Fruit fly (Drosophila melanogaster) whole organism, embryonic: ENCODE data around the gene CARPB.

Experiments
- Awh ChIP-seq: fragments of 200-800 bp; sonication (Bioruptor generic); IDR thresholded peaks from 2 replicates; pipeline ENCODE4, ENCODE4 v1.3.6; 2022; ENCODE audit warnings: missing biosample characterization, missing genetic modification characterization
- CG10565 ChIP-seq: fragments of 200-800 bp; sonication (Bioruptor generic); optimal IDR thresholded peaks from 3 replicates; lab custom pipeline; 2016; ENCODE audit warnings: missing biosample characterization, mild to moderate bottlenecking, missing genetic modification characterization
- CG12744 ChIP-seq: fragments of 200-800 bp; sonication (Bioruptor generic); optimal IDR thresholded peaks from 2 replicates; lab custom pipeline; 2016; ENCODE audit warnings: missing biosample characterization, missing genetic modification characterization
- CG14860 ChIP-seq: fragments of 200-800 bp; sonication (Bioruptor generic); IDR thresholded peaks from 3 replicates; pipeline ENCODE4 v1.3.6; 2022; ENCODE audit warnings: missing biosample characterization, missing genetic modification characterization; ENCODE audit not compliant: partially characterized antibody
- CG1602 ChIP-seq: fragments of 200-800 bp; sonication (Bioruptor generic); optimal IDR thresholded peaks from 3 replicates; lab custom pipeline; 2016; ENCODE audit warnings: missing biosample characterization, missing genetic modification characterization
- CG16779 ChIP-seq: fragments of 200-800 bp; sonication (Bioruptor generic); IDR thresholded peaks from 2 replicates; pipeline ENCODE4 v1.3.6; 2022; ENCODE audit warnings: missing biosample characterization, missing genetic modification characterization
- CG16813 ChIP-seq: fragments of 200-800 bp; sonication (Bioruptor generic); IDR thresholded peaks from 3 replicates; pipeline ENCODE4 v1.3.6; 2022; ENCODE audit warnings: missing biosample characterization, missing genetic modification characterization; ENCODE audit not compliant: partially characterized antibody
- CG17361 ChIP-seq: fragments of 200-800 bp; sonication (Bioruptor generic); IDR thresholded peaks from 3 replicates; pipeline ENCODE4 v1.3.6; 2022; ENCODE audit warnings: missing biosample characterization, missing genetic modification characterization
- CG17612 ChIP-seq: fragments of 200-800 bp; sonication (Bioruptor generic); IDR thresholded peaks from 2 replicates; pipeline ENCODE4 v1.3.6; 2022; ENCODE audit warnings: missing biosample characterization, missing genetic modification characterization
- CG2116 ChIP-seq: fragments of 200-800 bp; sonication (Bioruptor generic); optimal IDR thresholded peaks from 3 replicates; lab custom pipeline; 2018; ENCODE audit warnings: missing biosample characterization, mild to moderate bottlenecking, missing genetic modification characterization
- CG2129 ChIP-seq: fragments of 200-800 bp; sonication (Bioruptor generic); IDR thresholded peaks from 2 replicates; pipeline ENCODE4 v1.3.6; 2022; ENCODE audit warnings: missing biosample characterization, missing genetic modification characterization; ENCODE audit not compliant: partially characterized antibody
- CG31224 ChIP-seq: fragments of 200-800 bp; sonication (Bioruptor generic); IDR thresholded peaks from 2 replicates; pipeline ENCODE4 v1.3.6; 2022; ENCODE audit warnings: missing biosample characterization, missing genetic modification characterization
- CG3281 ChIP-seq: fragments of 200-800 bp; sonication (Bioruptor generic); optimal IDR thresholded peaks from 3 replicates; lab custom pipeline; 2017; ENCODE audit warnings: missing biosample characterization, mild to moderate bottlenecking, missing genetic modification characterization
- CG33557 ChIP-seq: fragments of 200-800 bp; sonication (Bioruptor generic); optimal IDR thresholded peaks from 2 replicates; lab custom pipeline; 2019; ENCODE audit warnings: missing biosample characterization, mild to moderate bottlenecking, missing genetic modification characterization, moderate library complexity
- CG7987 ChIP-seq: fragments of 200-800 bp; sonication (Bioruptor generic); optimal IDR thresholded peaks from 2 replicates; lab custom pipeline; 2018; ENCODE audit warnings: missing biosample characterization, mild to moderate bottlenecking, missing genetic modification characterization, moderate library complexity
- CG8359 ChIP-seq: fragments of 200-800 bp; sonication (Bioruptor generic); optimal IDR thresholded peaks from 2 replicates; lab custom pipeline; 2017; ENCODE audit warnings: missing biosample characterization, mild to moderate bottlenecking, missing genetic modification characterization, borderline replicate concordance
- CG8924 ChIP-seq: fragments of 200-800 bp; optimal IDR thresholded peaks from 3 replicates; lab custom pipeline; 2019; ENCODE audit warnings: missing biosample characterization, mild to moderate bottlenecking, missing genetic modification characterization, moderate library complexity
- Dip3 ChIP-seq: fragments of 200-800 bp; sonication (Bioruptor generic); optimal IDR thresholded peaks from 3 replicates; lab custom pipeline; 2016; ENCODE audit warnings: missing biosample characterization, missing genetic modification characterization
- Dll ChIP-seq: fragments of 200-800 bp; sonication (Bioruptor generic); IDR thresholded peaks from 4 replicates; pipeline ENCODE4 v1.3.6; 2022; ENCODE audit warnings: missing biosample characterization, missing genetic modification characterization; ENCODE audit not compliant: partially characterized antibody
- Dp ChIP-seq: fragments of 200-800 bp; sonication (Bioruptor generic); optimal IDR thresholded peaks from 2 replicates; lab custom pipeline; 2018; ENCODE audit warnings: missing biosample characterization, mild to moderate bottlenecking, missing genetic modification characterization, moderate library complexity
- Hmx ChIP-seq: fragments of 200-800 bp; sonication (Bioruptor generic); optimal IDR thresholded peaks from 2 replicates; lab custom pipeline; 2016; ENCODE audit warnings: missing biosample characterization, missing genetic modification characterization
- Hr39 ChIP-seq: fragments of >200 bp; optimal IDR thresholded peaks from 2 replicates; lab custom pipeline; 2017
- NK7.1 ChIP-seq: fragments of 200-800 bp; sonication (Bioruptor generic); optimal IDR thresholded peaks from 3 replicates; lab custom pipeline; 2016; ENCODE audit warnings: missing biosample characterization, missing genetic modification characterization
- Optix ChIP-seq: fragments of 200-800 bp; sonication (Bioruptor generic); IDR thresholded peaks from 3 replicates; pipeline ENCODE4 v1.3.6; 2022; ENCODE audit warnings: missing biosample characterization, missing genetic modification characterization
- Xbp1 ChIP-seq: fragments of 200-800 bp; sonication (Bioruptor generic); optimal IDR thresholded peaks from 3 replicates; lab custom pipeline; 2016; ENCODE audit warnings: missing biosample characterization, mild to moderate bottlenecking, missing genetic modification characterization
- amos ChIP-seq: fragments of 200-800 bp; sonication (Bioruptor generic); IDR thresholded peaks from 2 replicates; pipeline ENCODE4 v1.3.6; 2022; ENCODE audit warnings: missing biosample characterization, missing genetic modification characterization; ENCODE audit not compliant: partially characterized antibody
- cg ChIP-seq: fragments of 200-800 bp; sonication (Bioruptor generic); optimal IDR thresholded peaks from 3 replicates; lab custom pipeline; 2019; ENCODE audit warnings: missing biosample characterization, mild to moderate bottlenecking, missing genetic modification characterization, moderate library complexity
- croc ChIP-seq: fragments of 200-800 bp; sonication (Bioruptor generic); conservative IDR thresholded peaks from 3 replicates; pipeline ENCODE4 v1.3.6; 2022; ENCODE audit warnings: missing biosample characterization, missing genetic modification characterization
- cwo ChIP-seq: fragments of 200-800 bp; sonication (Bioruptor generic); optimal IDR thresholded peaks from 3 replicates; lab custom pipeline; 2017; ENCODE audit warnings: missing biosample characterization, missing genetic modification characterization, mild to moderate bottlenecking, moderate library complexity, missing genetic modification reagents
- dm ChIP-seq: fragments of 200-800 bp; sonication (Bioruptor generic); optimal IDR thresholded peaks from 3 replicates; lab custom pipeline; 2016; ENCODE audit warnings: missing biosample characterization, missing genetic modification characterization
- dmrt99B ChIP-seq: fragments of 200-800 bp; sonication (Bioruptor generic); optimal IDR thresholded peaks from 2 replicates; lab custom pipeline; 2018; ENCODE audit warnings: missing biosample characterization, mild to moderate bottlenecking, missing genetic modification characterization, moderate library complexity
- dysf ChIP-seq: fragments of 200-800 bp; sonication (Bioruptor generic); IDR thresholded peaks from 3 replicates; pipeline ENCODE4 v1.3.6; 2022; ENCODE audit warnings: missing biosample characterization, missing genetic modification characterization
- grn ChIP-seq: fragments of 200-800 bp; sonication (Bioruptor generic); optimal IDR thresholded peaks from 3 replicates; lab custom pipeline; 2017; ENCODE audit warnings: missing biosample characterization, missing genetic modification characterization
- gsb-n ChIP-seq: fragments of 200-800 bp; sonication (Bioruptor generic); optimal IDR thresholded peaks from 3 replicates; lab custom pipeline; 2018; ENCODE audit warnings: missing biosample characterization, mild to moderate bottlenecking, missing genetic modification characterization
- hkb ChIP-seq, 2 experiments: fragments of 200-800 bp in 1 of 2; fragments of >200 bp in 1 of 2; sonication (Bioruptor generic) in 1 of 2; IDR thresholded peaks in 1 of 2; optimal IDR thresholded peaks in 1 of 2; 2 replicates each; pipeline versions ENCODE4 v1.3.6 to Lab custom; 2017 to 2022; ENCODE audit warnings: missing biosample characterization in 1 of 2, missing genetic modification characterization in 1 of 2
- kah ChIP-seq: fragments of 200-800 bp; sonication (Bioruptor generic); optimal IDR thresholded peaks from 2 replicates; lab custom pipeline; 2018; ENCODE audit warnings: missing biosample characterization, mild to moderate bottlenecking, missing genetic modification characterization
- phol ChIP-seq: fragments of 200-800 bp; sonication (Bioruptor generic); optimal IDR thresholded peaks from 3 replicates; lab custom pipeline; 2018; ENCODE audit warnings: missing biosample characterization, mild to moderate bottlenecking, missing genetic modification characterization, moderate library complexity
- pros ChIP-seq: fragments of 200-800 bp; sonication (Bioruptor generic); optimal IDR thresholded peaks from 3 replicates; lab custom pipeline; 2019; ENCODE audit warnings: missing biosample characterization, mild to moderate bottlenecking, missing genetic modification characterization, moderate library complexity
- pum ChIP-seq: fragments of 200-800 bp; sonication (Bioruptor generic); optimal IDR thresholded peaks from 2 replicates; lab custom pipeline; 2016; ENCODE audit warnings: missing biosample characterization, missing genetic modification characterization
- row ChIP-seq: fragments of 200-800 bp; sonication (Bioruptor generic); IDR thresholded peaks from 3 replicates; pipeline ENCODE4 v1.3.6; 2022; ENCODE audit warnings: missing biosample characterization, missing genetic modification characterization
- slbo ChIP-seq: fragments of 200-800 bp; sonication (Bioruptor generic); IDR thresholded peaks from 2 replicates; pipeline ENCODE4 v1.3.6; 2022; ENCODE audit warnings: missing biosample characterization, missing genetic modification characterization
- slp2 ChIP-seq: fragments of 200-800 bp; sonication (Bioruptor generic); optimal IDR thresholded peaks from 2 replicates; lab custom pipeline; 2016; ENCODE audit warnings: missing biosample characterization, missing genetic modification characterization
- ssp ChIP-seq: fragments of 200-800 bp; sonication (Bioruptor generic); IDR thresholded peaks from 2 replicates; pipeline ENCODE4 v1.3.6; 2022; ENCODE audit warnings: missing biosample characterization, missing genetic modification characterization
- tna ChIP-seq: fragments of 200-800 bp; sonication (Bioruptor generic); IDR thresholded peaks from 2 replicates; pipeline ENCODE4 v1.3.6; 2022; ENCODE audit warnings: missing biosample characterization, missing genetic modification characterization; ENCODE audit not compliant: partially characterized antibody
- zen2 ChIP-seq: fragments of 200-800 bp; sonication (Bioruptor generic); IDR thresholded peaks from 3 replicates; pipeline ENCODE4 v1.3.6; 2022; ENCODE audit warnings: missing biosample characterization, missing genetic modification characterization; ENCODE audit not compliant: partially characterized antibody

Gene CARPB

DNA sequence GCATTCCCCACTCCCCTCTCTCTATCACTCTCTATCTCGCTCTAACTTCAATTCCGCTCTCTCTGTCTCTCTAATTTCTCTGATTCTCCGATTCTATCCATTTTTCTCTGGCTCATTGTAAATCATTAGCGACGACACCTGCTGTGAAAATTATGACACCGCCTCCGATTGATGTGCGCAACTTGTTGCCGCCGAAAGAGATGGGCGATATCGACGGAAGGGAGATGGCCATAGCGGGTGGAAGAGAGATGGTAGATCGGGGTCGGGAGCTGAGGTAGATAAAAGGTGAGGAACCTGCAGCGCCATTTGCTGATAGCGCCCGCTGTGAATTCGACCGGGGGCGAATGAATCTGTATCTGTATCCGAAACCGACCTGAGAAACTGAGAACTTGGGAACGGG is 33.3 kb upstream of the CARPB start (continued):
- TF ChIP-seq Hmx (GFP tag; lab: Kevin White, UChicago) (no peak), zen2 (GFP tag; lab: Robert Waterston, UW) (no peak), kah (GFP tag; lab: Kevin White, UChicago) (peak; percentile 73), cg (GFP tag; lab: Kevin White, UChicago) (peak; percentile 45), dysf (no peak), CG10565 (no peak)

- TF ChIP-seq CG16813 (GFP tag; lab: Robert Waterston, UW): no peak
- no peak for TF ChIP-seq CG2129 (GFP tag; lab: Robert Waterston, UW)
- TF ChIP-seq grn (GFP tag; lab: Kevin White, UChicago): no peak
- TF ChIP-seq CG2116: no peak
- TF ChIP-seq slp2: no peak
- TF ChIP-seq CG7987 (GFP tag; lab: Kevin White, UChicago): no peak
- TF ChIP-seq slbo (GFP tag; lab: Robert Waterston, UW): no peak
- no peak for TF ChIP-seq Hmx (GFP tag; lab: Kevin White, UChicago)
- no peak for TF ChIP-seq CG8359 (GFP tag; lab: Kevin White, UChicago)
- no peak for TF ChIP-seq row (GFP tag; lab: Robert Waterston, UW)
- no peak for TF ChIP-seq tna (GFP tag; lab: Robert Waterston, UW)
- no peak for TF ChIP-seq CG3281
- no peak for TF ChIP-seq CG12744 (GFP tag; lab: Kevin White, UChicago)
- no peak for TF ChIP-seq CG33557 (GFP tag; lab: Kevin White, UChicago)
- no peak for TF ChIP-seq Optix (GFP tag; lab: Robert Waterston, UW)
- no peak for TF ChIP-seq Awh (GFP tag; lab: Robert Waterston, UW)
- no peak for TF ChIP-seq Xbp1 (GFP tag; lab: Kevin White, UChicago)
- no peak for TF ChIP-seq CG17612 (GFP tag; lab: Robert Waterston, UW)
- TF ChIP-seq dm (GFP tag; lab: Kevin White, UChicago): no peak
- TF ChIP-seq croc (GFP tag; lab: Robert Waterston, UW): no peak
- TF ChIP-seq, all 482 proteins: peak for 0
Measured at dm6 chrX:9751443-9751842, 31.6 kb upstream of the CARPB start.

dm6 chrX:9753353-9753752 is 29.7 kb upstream of the CARPB start:
- no peak for TF ChIP-seq Dll (GFP tag; lab: Robert Waterston, UW)
- peak; percentile 12 for TF ChIP-seq Hr39 (lab: Kevin White, UChicago)

dm6 chrX:9754474-9754873 is 28.5 kb upstream of the CARPB start:
- TF ChIP-seq CG14860: no peak
- no peak for TF ChIP-seq Dip3 (GFP tag; lab: Kevin White, UChicago)
- no peak for TF ChIP-seq NK7.1 (GFP tag; lab: Kevin White, UChicago)
- no peak for TF ChIP-seq CG8924 (tag; lab: Kevin White, UChicago)
- TF ChIP-seq pros (GFP tag; lab: Kevin White, UChicago): no peak
- no peak for TF ChIP-seq CG31224 (GFP tag; lab: Robert Waterston, UW)
- TF ChIP-seq Hr39 (lab: Kevin White, UChicago): peak; percentile 63

DNA sequence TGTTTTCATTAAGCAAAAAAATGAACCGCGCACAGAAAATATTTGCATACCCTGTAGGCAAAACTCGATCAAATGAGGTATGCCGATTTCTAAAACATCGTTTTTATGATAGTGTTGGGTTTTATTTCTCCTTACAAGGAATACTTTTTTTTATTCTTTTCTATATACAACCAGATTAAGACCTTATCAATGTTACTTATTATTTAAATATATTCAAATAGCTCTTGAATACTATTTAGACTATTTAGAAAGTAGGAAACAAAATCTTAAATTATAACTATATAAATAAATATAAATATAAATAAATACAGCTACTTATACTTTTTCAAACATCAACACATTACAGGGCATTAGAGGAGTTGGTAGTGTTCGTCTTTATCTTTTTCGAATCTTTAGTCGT is 25.0 kb upstream of the CARPB start:
- peak; percentile 14 for TF ChIP-seq dmrt99B (tag; lab: Kevin White, UChicago)
- TF ChIP-seq gsb-n (tag; lab: Kevin White, UChicago): no peak
- no peak for TF ChIP-seq CG1602 (GFP tag; lab: Kevin White, UChicago)
- no peak for TF ChIP-seq ssp (GFP tag; lab: Robert Waterston, UW)
- no peak for TF ChIP-seq CG16779
- TF ChIP-seq pum: no peak
- no peak for TF ChIP-seq hkb (optimal IDR thresholded peaks at IDR 0.05; lab: Kevin White, UChicago)
- no peak for TF ChIP-seq hkb (GFP tag; IDR thresholded peaks at IDR 0.05; lab: Robert Waterston, UW)
- TF ChIP-seq amos (GFP tag; lab: Robert Waterston, UW): no peak
- no peak for TF ChIP-seq cwo (GFP tag; lab: Kevin White, UChicago)
- TF ChIP-seq phol (tag; lab: Kevin White, UChicago): peak; percentile 18
- peak; percentile 16; the same call in 1 of the 3 replicates for TF ChIP-seq row (GFP tag; lab: Robert Waterston, UW)
- TF ChIP-seq CG17361: 0 out of 3 replicates have a peak, but pooled peaks have one; percentile 36
- no peak for TF ChIP-seq Dp (GFP tag; lab: Kevin White, UChicago)
